Worm (Caenorhabditis elegans) whole organism, early embryonic: ENCODE data around the gene T10B9.14.

Experiments
- B0310.2 ChIP-seq: sonication (generic microtip); optimal IDR thresholded peaks from 2 replicates; lab custom pipeline; 2016; ENCODE audit warnings: mild to moderate bottlenecking, missing genetic modification characterization, missing compliant biosample characterization
- F13C5.2 ChIP-seq: sonication (generic microtip); optimal IDR thresholded peaks from 2 replicates; lab custom pipeline; 2017; ENCODE audit warnings: mild to moderate bottlenecking, missing genetic modification characterization, inconsistent platforms, missing compliant biosample characterization
- ama-1 ChIP-seq: fragments of 150-350 bp; optimal IDR thresholded peaks from 2 replicates; lab custom pipeline; 2014
- ceh-13 ChIP-seq: fragments of 200-800 bp; sonication (Bioruptor generic); optimal IDR thresholded peaks from 2 replicates; lab custom pipeline; 2018; ENCODE audit warnings: mild to moderate bottlenecking, missing genetic modification characterization, missing compliant biosample characterization
- hmbx-1 ChIP-seq: sonication (generic microtip); optimal IDR thresholded peaks from 2 replicates; lab custom pipeline; 2016; ENCODE audit warnings: mild to moderate bottlenecking, missing genetic modification characterization, missing compliant biosample characterization
- pes-1 ChIP-seq: fragments of 200-800 bp; sonication (Bioruptor generic); IDR thresholded peaks from 2 replicates; pipeline ENCODE4 v1.3.6; 2022; ENCODE audit warnings: missing genetic modification reagents, missing genetic modification characterization, missing compliant biosample characterization
- tbx-11 ChIP-seq: fragments of 200-800 bp; sonication (Bioruptor generic); IDR thresholded peaks from 2 replicates; pipeline ENCODE4 v1.3.6; 2022; ENCODE audit warnings: missing genetic modification characterization, missing compliant biosample characterization

DNA sequence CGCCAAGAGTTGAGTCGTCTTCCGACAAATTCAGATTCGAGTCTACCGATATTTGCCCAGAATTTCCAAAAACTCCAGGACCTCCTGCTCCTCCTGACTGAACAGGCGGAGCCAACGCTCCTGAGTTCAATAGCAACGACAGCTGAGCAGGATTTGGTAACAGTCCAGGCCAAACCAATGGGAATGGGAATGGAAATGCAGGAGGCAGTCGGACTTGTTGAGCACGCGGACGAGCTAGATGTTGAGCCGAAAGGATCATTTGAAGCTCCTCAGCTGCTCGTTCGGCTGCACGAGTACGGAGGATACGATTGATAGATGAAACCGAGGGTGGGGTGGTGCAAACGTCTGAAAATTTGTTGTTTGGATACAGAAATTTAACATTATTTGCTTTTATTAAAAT, 44.7 kb upstream of the T10B9.14 start:
- TF ChIP-seq ceh-13 (GFP tag; lab: Kevin White, UChicago) = no peak
- TF ChIP-seq F13C5.2 (tag; lab: Kevin White, UChicago) = no peak
- no peak for TF ChIP-seq pes-1 (GFP tag; lab: Robert Waterston, UW)
- no peak for TF ChIP-seq B0310.2
- TF ChIP-seq ama-1 = no peak
- TF ChIP-seq tbx-11 (GFP tag; lab: Robert Waterston, UW) = no peak
- TF ChIP-seq hmbx-1 = no peak
